Worm (Caenorhabditis elegans) whole organism, mixed stage, embryonic: Measurements from ENCODE around the gene srx-98.

Experiments used
- ceh-43 ChIP-seq: fragments of 200-800 bp; sonication (Bioruptor generic); optimal IDR thresholded peaks from 2 replicates; lab custom pipeline; 2018; ENCODE audit warnings: mild to moderate bottlenecking, missing genetic modification characterization, moderate library complexity, missing compliant biosample characterization
- lin-13 ChIP-seq: fragments of 150-350 bp; optimal IDR thresholded peaks from 2 replicates; lab custom pipeline; 2014; ENCODE audit warnings: missing biosample characterization, missing genetic modification characterization
- nhr-2 ChIP-seq: fragments of 150-350 bp; optimal IDR thresholded peaks from 2 replicates; lab custom pipeline; 2014; ENCODE audit warnings: missing biosample characterization, missing genetic modification characterization
- nhr-237 ChIP-seq: fragments of 150-350 bp; optimal IDR thresholded peaks from 2 replicates; lab custom pipeline; 2014; ENCODE audit warnings: missing biosample characterization, missing genetic modification characterization
- nhr-28 ChIP-seq: fragments of 150-350 bp; optimal IDR thresholded peaks from 2 replicates; lab custom pipeline; 2014; ENCODE audit warnings: missing biosample characterization, missing genetic modification characterization
- nhr-76 ChIP-seq: sonication (generic microtip); optimal IDR thresholded peaks from 2 replicates; lab custom pipeline; 2017; ENCODE audit warnings: missing biosample characterization, missing genetic modification characterization
- snpc-4 ChIP-seq: fragments of 150-350 bp; optimal IDR thresholded peaks from 2 replicates; lab custom pipeline; 2014; ENCODE audit warnings: missing biosample characterization, missing genetic modification characterization
- ztf-11 ChIP-seq: fragments of 150-350 bp; optimal IDR thresholded peaks from 2 replicates; lab custom pipeline; 2014; ENCODE audit warnings: missing biosample characterization, missing genetic modification characterization

DNA sequence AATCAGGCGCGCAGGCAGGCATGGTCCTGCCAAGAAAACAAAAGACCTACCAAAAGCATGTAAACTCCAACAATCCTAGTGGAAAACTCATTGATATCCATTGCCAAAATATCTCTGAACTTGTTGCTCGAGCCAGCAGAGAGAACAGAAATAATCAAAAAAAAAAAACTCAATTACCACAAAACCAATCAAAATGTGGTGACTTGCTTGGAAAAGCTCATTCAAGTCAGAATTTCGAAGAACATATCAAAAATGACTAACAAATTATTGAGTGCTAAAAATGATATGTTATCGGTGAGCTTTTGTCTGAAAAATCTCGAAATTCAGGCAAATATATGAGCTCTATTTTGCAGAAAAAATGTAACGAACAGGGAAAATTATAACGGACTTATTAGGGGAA lies 30.4 kb upstream of the srx-98 start, which contains the start of gene srx-105:
- TF ChIP-seq nhr-237 (tag; lab: Kevin White, UChicago), result no peak
- TF ChIP-seq lin-13 (tag; lab: Kevin White, UChicago), result no peak
- no peak for TF ChIP-seq nhr-2 (tag; lab: Kevin White, UChicago)
- no peak for TF ChIP-seq ztf-11 (tag; lab: Kevin White, UChicago)
- TF ChIP-seq ceh-43 (GFP tag; lab: Kevin White, UChicago), result no peak
- TF ChIP-seq snpc-4 (tag; lab: Kevin White, UChicago), result no peak
- TF ChIP-seq nhr-76 (tag; lab: Kevin White, UChicago), result no peak
- TF ChIP-seq nhr-28 (tag; lab: Kevin White, UChicago), result no peak
